Worm (Caenorhabditis elegans): ENCODE measurements around the gene B0410.3.

The B0410.3 gene

DNA sequence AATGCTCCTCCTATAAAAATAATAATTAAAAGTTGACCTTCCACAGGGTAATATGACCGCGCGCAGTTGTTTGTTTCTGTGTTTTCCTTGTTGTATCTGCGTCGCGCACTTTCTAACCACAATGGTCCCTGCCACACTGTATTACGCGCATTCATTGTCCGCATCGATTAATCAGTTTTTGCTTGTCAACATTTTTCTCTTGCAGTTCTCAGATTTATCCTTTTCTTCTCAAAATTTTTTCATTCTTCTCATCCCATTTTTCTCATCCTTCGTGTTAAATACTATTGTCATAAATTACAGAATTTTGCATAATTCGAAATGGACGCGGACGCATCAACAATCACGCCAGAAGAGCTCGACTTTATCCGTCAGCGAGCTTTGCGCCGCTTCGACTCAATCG is 49.3 kb upstream of the B0410.3 start, which contains the start of gene pfk-1.1:
pfk-1.1 (plus strand) TSS at position 301 of the 400 bp plus-strand sequence.
- TF ChIP-seq nhr-25 (tag; optimal IDR thresholded peaks at IDR 0.05) (no peak), skn-1 (tag; optimal IDR thresholded peaks at IDR 0.05) (no peak), ceh-16 (tag; optimal IDR thresholded peaks at IDR 0.05) (no peak), elt-1 (tag; optimal IDR thresholded peaks at IDR 0.05) (no peak), nfya-1 (tag; optimal IDR thresholded peaks at IDR 0.05; ENCODE audit: insufficient read depth) (no peak), aly-2 (tag; optimal IDR thresholded peaks at IDR 0.05) (no peak), nhr-23 (tag; optimal IDR thresholded peaks at IDR 0.05) (no peak), pqm-1 (tag; optimal IDR thresholded peaks at IDR 0.05) (no peak), lsy-12 (tag; optimal IDR thresholded peaks at IDR 0.05) (no peak), nhr-28 (tag; optimal IDR thresholded peaks at IDR 0.05) (no peak), fos-1 (tag; optimal IDR thresholded peaks at IDR 0.05) (no peak), fkh-10 (GFP tag; optimal IDR thresholded peaks at IDR 0.05) (no peak), egl-27 (tag; optimal IDR thresholded peaks at IDR 0.05) (no peak), sea-2 (GFP tag; optimal IDR thresholded peaks at IDR 0.05) (no peak), tbx-2 (tag; optimal IDR thresholded peaks at IDR 0.05) (no peak), zag-1 (tag; optimal IDR thresholded peaks at IDR 0.05) (no peak), snpc-4 (tag; optimal IDR thresholded peaks at IDR 0.05) (no peak), nhr-77 (tag; optimal IDR thresholded peaks at IDR 0.05) (no peak), nhr-12 (tag; optimal IDR thresholded peaks at IDR 0.05) (no peak), ceh-82 (tag; optimal IDR thresholded peaks at IDR 0.05) (no peak)

DNA sequence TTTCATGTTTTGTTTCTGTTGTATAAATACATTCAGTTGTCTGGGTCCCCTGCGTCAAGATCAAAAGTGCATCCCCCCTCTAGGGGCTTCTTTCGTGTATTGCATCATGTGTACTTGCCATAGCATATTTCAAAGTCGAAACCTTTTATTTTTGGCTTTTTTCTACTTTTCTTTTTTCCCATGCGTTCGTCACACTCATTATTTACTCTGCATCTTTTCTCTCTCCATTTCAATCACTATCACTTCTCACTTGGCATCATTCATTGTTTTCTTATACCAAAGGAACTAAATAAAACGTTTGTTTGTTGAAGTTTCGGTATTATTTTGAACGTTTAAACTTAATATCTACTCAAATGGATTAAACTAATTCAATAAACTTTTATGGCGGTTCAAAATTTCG is 48.2 kb upstream of the B0410.3 start:
- TF ChIP-seq elt-3 (tag; optimal IDR thresholded peaks at IDR 0.05) = no peak
- TF ChIP-seq pha-4 (tag; optimal IDR thresholded peaks at IDR 0.05) = peak; percentile 86
- TF ChIP-seq elt-2 (tag; optimal IDR thresholded peaks at IDR 0.05) = peak; percentile 19
- TF ChIP-seq ZK546.5 (tag; optimal IDR thresholded peaks at IDR 0.05) = no peak
- TF ChIP-seq lsy-12 (tag; optimal IDR thresholded peaks at IDR 0.05) = no peak
- no peak for TF ChIP-seq ceh-16 (tag; optimal IDR thresholded peaks at IDR 0.05)
- TF ChIP-seq nhr-77 (tag; optimal IDR thresholded peaks at IDR 0.05) = no peak
- TF ChIP-seq R02D3.7 (tag; optimal IDR thresholded peaks at IDR 0.05) = no peak
- TF ChIP-seq hmg-11 (tag; optimal IDR thresholded peaks at IDR 0.05) = peak; percentile 43
- TF ChIP-seq lin-15B (tag; optimal IDR thresholded peaks at IDR 0.05) = no peak
- TF ChIP-seq tbx-2 (tag; optimal IDR thresholded peaks at IDR 0.05) = no peak
- peak; percentile 7 for TF ChIP-seq snpc-4 (tag; optimal IDR thresholded peaks at IDR 0.05)
- TF ChIP-seq fos-1 (tag; optimal IDR thresholded peaks at IDR 0.05) = no peak
- TF ChIP-seq ztf-4 (tag; optimal IDR thresholded peaks at IDR 0.05) = no peak
- TF ChIP-seq unc-62 (GFP tag; optimal IDR thresholded peaks at IDR 0.05) = no peak

DNA sequence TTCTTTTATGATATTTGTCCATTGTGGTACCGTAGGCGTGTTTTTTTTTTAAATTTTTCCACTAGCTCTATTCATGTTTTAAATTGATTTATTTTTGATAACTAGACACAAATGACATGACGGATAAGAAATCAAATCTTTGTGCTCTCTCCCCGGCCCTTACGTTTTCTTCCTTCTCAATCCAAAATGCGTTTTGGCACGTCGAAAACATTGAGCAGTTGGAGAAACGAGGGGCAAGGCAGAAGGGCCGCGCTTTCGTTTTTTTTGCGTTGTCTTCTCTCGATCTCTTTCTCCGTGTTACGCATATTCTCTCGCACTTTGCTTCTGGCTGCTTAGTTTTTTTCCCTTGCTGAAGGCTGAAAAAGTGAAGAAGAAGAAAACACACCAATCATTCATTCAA is 47.8 kb upstream of the B0410.3 start:
- TF ChIP-seq unc-62 (GFP tag; optimal IDR thresholded peaks at IDR 0.05) = no peak
- TF ChIP-seq R02D3.7 (tag; optimal IDR thresholded peaks at IDR 0.05) = no peak
- TF ChIP-seq lin-39 (tag; optimal IDR thresholded peaks at IDR 0.05) = peak; percentile 37
- peak; percentile 61 for TF ChIP-seq hmg-11 (tag; optimal IDR thresholded peaks at IDR 0.05)
- TF ChIP-seq fkh-10 (GFP tag; optimal IDR thresholded peaks at IDR 0.05) = peak; percentile 53

DNA sequence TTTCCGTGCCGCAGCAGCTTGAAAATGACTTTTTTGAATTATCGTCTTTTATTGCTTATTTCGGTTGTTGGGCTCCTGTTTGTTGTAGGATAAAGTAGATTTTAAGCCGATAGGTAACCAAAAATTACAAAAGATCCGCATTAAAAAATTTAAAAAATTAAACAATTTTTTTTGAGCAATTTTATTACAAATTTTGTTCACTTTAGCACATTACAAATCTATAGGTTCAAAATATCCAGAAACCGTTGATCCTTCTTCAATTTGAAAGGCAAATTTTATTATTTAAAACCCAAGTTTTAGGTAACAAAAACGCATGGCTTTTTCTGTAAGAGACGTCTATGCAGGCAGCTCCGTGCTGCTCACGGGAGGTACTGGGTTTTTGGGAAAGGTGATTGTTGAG is 41.8 kb upstream of the B0410.3 start, which contains the start of gene fard-1:
fard-1 (plus strand) TSS at position 301 of the 400 bp plus-strand sequence.
- TF ChIP-seq ceh-28 (tag; optimal IDR thresholded peaks at IDR 0.05) = no peak
- TF ChIP-seq nhr-11 (tag; optimal IDR thresholded peaks at IDR 0.05) = no peak
- no peak for TF ChIP-seq ceh-82 (tag; optimal IDR thresholded peaks at IDR 0.05)
- TF ChIP-seq egl-5 (tag; optimal IDR thresholded peaks at IDR 0.05) = no peak
- TF ChIP-seq ZK546.5 (tag; optimal IDR thresholded peaks at IDR 0.05) = no peak
- TF ChIP-seq fos-1 (tag; optimal IDR thresholded peaks at IDR 0.05) = no peak
- TF ChIP-seq nhr-67 (tag; optimal IDR thresholded peaks at IDR 0.05) = no peak
- TF ChIP-seq skn-1 (tag; optimal IDR thresholded peaks at IDR 0.05) = no peak
- TF ChIP-seq ama-1 (optimal IDR thresholded peaks at IDR 0.05) = no peak
- TF ChIP-seq mdl-1 (tag; optimal IDR thresholded peaks at IDR 0.05) = no peak
- TF ChIP-seq hmg-11 (tag; optimal IDR thresholded peaks at IDR 0.05) = no peak
- no peak for TF ChIP-seq unc-39 (tag; optimal IDR thresholded peaks at IDR 0.05)
- TF ChIP-seq fkh-2 (tag; optimal IDR thresholded peaks at IDR 0.05) = no peak
